Worm (Caenorhabditis elegans) whole organism, L4 larva: ENCODE data around the gene dct-17.

Experiments
- D1046.2 ChIP-seq: fragments of 200-800 bp; sonication (Bioruptor generic); IDR thresholded peaks from 2 replicates; pipeline ENCODE4 v1.3.6; 2022; ENCODE audit warnings: missing genetic modification characterization, missing compliant biosample characterization
- F10B5.3 ChIP-seq: sonication (generic microtip); optimal IDR thresholded peaks from 2 replicates; lab custom pipeline; 2016; ENCODE audit warnings: mild to moderate bottlenecking, missing genetic modification characterization, missing compliant biosample characterization
- F44E2.7 ChIP-seq: fragments of 200-800 bp; sonication (Bioruptor generic); IDR thresholded peaks from 2 replicates; pipeline ENCODE4 v2.1.2; 2022; ENCODE audit warnings: missing genetic modification characterization, missing compliant biosample characterization
- ZK337.2 ChIP-seq: fragments of 200-800 bp; sonication (Bioruptor generic); IDR thresholded peaks from 2 replicates; pipeline ENCODE4 v1.3.6; 2022; ENCODE audit warnings: missing genetic modification reagents, missing genetic modification characterization, missing compliant biosample characterization
- aha-1 ChIP-seq: fragments of 150-350 bp; peaks from one replicate; lab custom pipeline; 2014; ENCODE audit warnings: missing biosample characterization, missing genetic modification characterization
- aly-2 ChIP-seq: sonication (generic microtip); optimal IDR thresholded peaks from 2 replicates; lab custom pipeline; 2018; ENCODE audit warnings: missing biosample characterization, missing genetic modification characterization
- ama-1 ChIP-seq: fragments of 150-350 bp; optimal IDR thresholded peaks from 2 replicates; lab custom pipeline; 2014; ENCODE audit warnings: inconsistent platforms, mixed read lengths
- arid-1 ChIP-seq: fragments of 200-800 bp; sonication (Bioruptor generic); conservative IDR thresholded peaks from 2 replicates; pipeline ENCODE4 v1.3.6; 2022; ENCODE audit warnings: missing genetic modification reagents, missing genetic modification characterization, missing compliant biosample characterization
- ceh-28 ChIP-seq: fragments of 150-350 bp; optimal IDR thresholded peaks from 2 replicates; lab custom pipeline; 2014; ENCODE audit warnings: missing biosample characterization, missing genetic modification reagents, missing genetic modification characterization
- ceh-32 ChIP-seq: sonication (generic microtip); optimal IDR thresholded peaks from 2 replicates; lab custom pipeline; 2016; ENCODE audit warnings: mild to moderate bottlenecking, missing genetic modification characterization, missing compliant biosample characterization; ENCODE audit not compliant: poor library complexity
- ceh-62 ChIP-seq: sonication (generic microtip); optimal IDR thresholded peaks from 2 replicates; lab custom pipeline; 2017; ENCODE audit warnings: missing biosample characterization, missing genetic modification characterization
- ceh-82 ChIP-seq: sonication (generic microtip); optimal IDR thresholded peaks from 2 replicates; lab custom pipeline; 2017; ENCODE audit warnings: missing biosample characterization, missing genetic modification characterization
- daf-12 ChIP-seq: fragments of 150-350 bp; optimal IDR thresholded peaks from 2 replicates; lab custom pipeline; 2014; ENCODE audit warnings: missing biosample characterization, missing genetic modification reagents, missing genetic modification characterization
- daf-16 ChIP-seq, 3 experiments: sonication (generic microtip); optimal IDR thresholded peaks; 2 replicates each; lab custom pipeline; 2016 to 2017; ENCODE audit warnings: missing genetic modification characterization in 3 of 3, missing genetic modification reagents in 3 of 3, mild to moderate bottlenecking in 2 of 3, missing compliant biosample characterization in 2 of 3, missing biosample characterization in 1 of 3, moderate library complexity in 1 of 3
- daf-8 ChIP-seq: fragments of 200-800 bp; sonication (Bioruptor generic); IDR thresholded peaks from 2 replicates; pipeline ENCODE4 v1.3.6; 2022; ENCODE audit warnings: missing genetic modification characterization, missing compliant biosample characterization
- dmd-6 ChIP-seq: fragments of 200-800 bp; sonication (Bioruptor generic); IDR thresholded peaks from 2 replicates; pipeline ENCODE4 v1.3.6; 2022; ENCODE audit warnings: missing genetic modification reagents, missing genetic modification characterization, missing compliant biosample characterization
- dmd-9 ChIP-seq: fragments of 200-800 bp; sonication (Bioruptor generic); IDR thresholded peaks from 2 replicates; pipeline ENCODE4 v1.3.6; 2022; ENCODE audit warnings: missing genetic modification reagents, missing genetic modification characterization, missing compliant biosample characterization
- dve-1 ChIP-seq: sonication (generic microtip); optimal IDR thresholded peaks from 2 replicates; lab custom pipeline; 2017; ENCODE audit warnings: antibody characterized with exemption, mild to moderate bottlenecking, missing genetic modification characterization, missing compliant biosample characterization; ENCODE audit not compliant: insufficient read depth
- egl-27 ChIP-seq: sonication (generic microtip); optimal IDR thresholded peaks from 3 replicates; lab custom pipeline; 2017; ENCODE audit warnings: missing biosample characterization, missing genetic modification reagents, missing genetic modification characterization
- hlh-11 ChIP-seq: fragments of 200-800 bp; sonication (Bioruptor generic); optimal IDR thresholded peaks from 2 replicates; lab custom pipeline; 2018; ENCODE audit warnings: mild to moderate bottlenecking, missing genetic modification characterization, missing compliant biosample characterization
- lim-7 ChIP-seq: fragments of 200-800 bp; sonication (Bioruptor generic); IDR thresholded peaks from 2 replicates; pipeline ENCODE4 v1.3.6; 2022; ENCODE audit warnings: missing genetic modification characterization, missing compliant biosample characterization
- lin-15B ChIP-seq: fragments of 150-350 bp; sonication (generic microtip); optimal IDR thresholded peaks from 3 replicates; lab custom pipeline; 2014; ENCODE audit warnings: missing biosample characterization, missing genetic modification characterization
- lin-29 ChIP-seq: fragments of 200-800 bp; sonication (Bioruptor generic); IDR thresholded peaks from 2 replicates; pipeline ENCODE4 v1.3.6; 2022; ENCODE audit warnings: missing genetic modification reagents, missing genetic modification characterization, missing compliant biosample characterization
- madf-5 ChIP-seq, 2 experiments: fragments of 200-800 bp; sonication (Bioruptor generic); IDR thresholded peaks; 2 replicates each; pipeline ENCODE4 v1.3.6; 2022; ENCODE audit warnings: missing compliant biosample characterization in 2 of 2, missing genetic modification characterization in 2 of 2
- madf-9 ChIP-seq: fragments of 200-800 bp; sonication (Bioruptor generic); conservative IDR thresholded peaks from 2 replicates; pipeline ENCODE4 v1.3.6; 2022; ENCODE audit warnings: missing genetic modification reagents, missing genetic modification characterization, missing compliant biosample characterization
- mep-1 ChIP-seq: fragments of 150-350 bp; sonication (generic microtip); optimal IDR thresholded peaks from 3 replicates; lab custom pipeline; 2014; ENCODE audit warnings: missing biosample characterization, missing genetic modification characterization
- mxl-3 ChIP-seq: fragments of 200-800 bp; sonication (Bioruptor generic); optimal IDR thresholded peaks from 2 replicates; lab custom pipeline; 2018; ENCODE audit warnings: mild to moderate bottlenecking, missing genetic modification characterization, missing compliant biosample characterization
- nhr-102 ChIP-seq: sonication (generic microtip); optimal IDR thresholded peaks from 2 replicates; lab custom pipeline; 2016; ENCODE audit warnings: mild to moderate bottlenecking, missing genetic modification characterization, moderate library complexity, missing compliant biosample characterization
- nhr-11 ChIP-seq: fragments of 150-350 bp; optimal IDR thresholded peaks from 2 replicates; lab custom pipeline; 2014; ENCODE audit warnings: missing biosample characterization, missing genetic modification characterization
- nhr-237 ChIP-seq: sonication (generic microtip); optimal IDR thresholded peaks from 2 replicates; lab custom pipeline; 2017; ENCODE audit warnings: missing biosample characterization, missing genetic modification characterization
- nhr-28 ChIP-seq: fragments of 150-350 bp; optimal IDR thresholded peaks from 2 replicates; lab custom pipeline; 2014; ENCODE audit warnings: missing biosample characterization, missing genetic modification characterization
- nhr-41 ChIP-seq: fragments of 200-800 bp; sonication (Bioruptor generic); IDR thresholded peaks from 2 replicates; pipeline ENCODE4 v1.3.6; 2022; ENCODE audit warnings: missing genetic modification reagents, missing genetic modification characterization, missing compliant biosample characterization
- nhr-48 ChIP-seq: sonication (generic microtip); optimal IDR thresholded peaks from 2 replicates; lab custom pipeline; 2016; ENCODE audit warnings: mild to moderate bottlenecking, missing genetic modification characterization, missing compliant biosample characterization
- nhr-6 ChIP-seq: fragments of 150-350 bp; optimal IDR thresholded peaks from 2 replicates; lab custom pipeline; 2014; ENCODE audit warnings: missing biosample characterization, missing genetic modification characterization
- nhr-77 ChIP-seq: fragments of 150-350 bp; optimal IDR thresholded peaks from 2 replicates; lab custom pipeline; 2014; ENCODE audit warnings: missing biosample characterization, missing genetic modification characterization
- php-3 ChIP-seq: fragments of 200-800 bp; sonication (Bioruptor generic); IDR thresholded peaks from 2 replicates; pipeline ENCODE4 v1.3.6; 2022; ENCODE audit warnings: missing genetic modification reagents, missing genetic modification characterization, missing compliant biosample characterization
- pqm-1 ChIP-seq: sonication (generic microtip); optimal IDR thresholded peaks from 2 replicates; lab custom pipeline; 2017; ENCODE audit warnings: missing biosample characterization, missing genetic modification characterization
- sdz-12 ChIP-seq: fragments of 200-800 bp; sonication (Bioruptor generic); optimal IDR thresholded peaks from 2 replicates; lab custom pipeline; 2018; ENCODE audit warnings: mild to moderate bottlenecking, missing genetic modification characterization, missing compliant biosample characterization
- skn-1 ChIP-seq: fragments of 150-350 bp; optimal IDR thresholded peaks from 2 replicates; lab custom pipeline; 2014; ENCODE audit warnings: missing biosample characterization, missing genetic modification characterization
- snpc-1.2 ChIP-seq: fragments of 200-800 bp; sonication (Bioruptor generic); IDR thresholded peaks from 2 replicates; pipeline ENCODE4 v1.3.6; 2022; ENCODE audit warnings: missing genetic modification reagents, missing genetic modification characterization, missing compliant biosample characterization
- spr-1 ChIP-seq: sonication (generic microtip); optimal IDR thresholded peaks from 2 replicates; lab custom pipeline; 2016; ENCODE audit warnings: mild to moderate bottlenecking, missing genetic modification characterization, missing compliant biosample characterization
- spr-3 ChIP-seq: fragments of 200-800 bp; sonication (Bioruptor generic); optimal IDR thresholded peaks from 2 replicates; lab custom pipeline; 2018; ENCODE audit warnings: mild to moderate bottlenecking, missing genetic modification characterization, missing compliant biosample characterization
- unc-39 ChIP-seq: sonication (generic microtip); optimal IDR thresholded peaks from 2 replicates; lab custom pipeline; 2017; ENCODE audit warnings: missing biosample characterization, missing genetic modification characterization
- unc-62 ChIP-seq, 3 experiments: fragments of 150-350 bp in 1 of 3; sonication (generic microtip); optimal IDR thresholded peaks in 2 of 3; peaks in 1 of 3; 1 replicate in 1 of 3; 2 replicates in 2 of 3; lab custom pipeline; 2014 to 2017; ENCODE audit warnings: missing biosample characterization in 3 of 3, missing genetic modification characterization in 3 of 3, missing genetic modification reagents in 3 of 3, missing genotype in 1 of 3
- vab-7 ChIP-seq: fragments of 200-800 bp; sonication (Bioruptor generic); IDR thresholded peaks from 2 replicates; pipeline ENCODE4 v1.3.6; 2022; ENCODE audit warnings: missing genetic modification reagents, missing genetic modification characterization, missing compliant biosample characterization
- zfp-2 ChIP-seq: sonication (generic microtip); optimal IDR thresholded peaks from 2 replicates; lab custom pipeline; 2016; ENCODE audit warnings: mild to moderate bottlenecking, missing genetic modification characterization, missing compliant biosample characterization
- zfp-3 ChIP-seq: fragments of 200-800 bp; sonication (Bioruptor generic); conservative IDR thresholded peaks from 2 replicates; pipeline ENCODE4 v1.3.6; 2022; ENCODE audit warnings: missing genetic modification reagents, missing genetic modification characterization, missing compliant biosample characterization
- zip-11 ChIP-seq: fragments of 200-800 bp; sonication (Bioruptor generic); IDR thresholded peaks from 2 replicates; pipeline ENCODE4 v1.3.6; 2022; ENCODE audit warnings: missing genetic modification characterization, missing compliant biosample characterization
- zip-2 ChIP-seq: fragments of 150-350 bp; optimal IDR thresholded peaks from 2 replicates; lab custom pipeline; 2014; ENCODE audit warnings: missing biosample characterization, missing genetic modification characterization

dct-17 gene

ce11 chrV:13748658-13749057 lies 18.1 kb upstream of the dct-17 start, which contains the start of gene F35E12.10:
Gene F35E12.10, minus strand, starts transcription at chrV:13748758.
- TF ChIP-seq aha-1 (tag; lab: Kevin White, UChicago) (peak; percentile 69), ceh-32 (tag; lab: Kevin White, UChicago) (no peak), F44E2.7 (GFP tag; lab: Robert Waterston, UW) (no peak), nhr-28 (tag; lab: Kevin White, UChicago) (no peak), unc-62 (GFP tag; optimal IDR thresholded peaks at IDR 0.05 in 1 of 2; lab: Kevin White, UChicago) (peak in 1 of 2 experiments; percentile 37), unc-62 (tag; optimal IDR thresholded peaks at IDR 0.05; lab: Kevin White, UChicago) (no peak), lin-29 (no peak), lin-15B (tag; lab: Kevin White, UChicago) (no peak), snpc-1.2 (no peak), aly-2 (tag; lab: Kevin White, UChicago) (no peak), zip-2 (tag; lab: Kevin White, UChicago) (no peak)

DNA sequence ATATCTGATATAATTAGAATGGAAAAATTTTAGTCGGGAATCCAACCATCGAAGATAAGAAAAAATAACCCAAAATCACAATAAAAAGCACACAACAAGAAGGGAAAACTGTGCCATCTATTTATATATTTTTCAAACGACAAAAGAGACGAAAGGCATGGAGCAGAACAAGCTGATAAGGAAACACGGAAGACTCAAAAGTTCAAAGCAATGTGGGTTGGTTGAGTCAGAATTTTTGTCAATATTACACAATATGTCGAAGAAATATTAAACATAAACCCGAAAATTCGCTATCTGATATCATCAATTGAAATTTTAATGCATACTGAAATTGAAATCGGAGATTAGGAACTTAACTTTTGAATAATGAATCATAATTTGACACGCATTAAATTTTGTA lies 14.3 kb upstream of the dct-17 start, which contains the start of gene F35E12.9:
Gene F35E12.9, minus strand, starts transcription at position 227 of the 400 bp plus-strand sequence.
- no peak for TF ChIP-seq daf-8 (GFP tag; lab: Robert Waterston, UW)
- no peak for TF ChIP-seq nhr-237 (tag; lab: Kevin White, UChicago)
- no peak for TF ChIP-seq daf-12 (tag; lab: Kevin White, UChicago)
- TF ChIP-seq nhr-11 (tag; lab: Kevin White, UChicago): no peak
- peak; percentile 24 for TF ChIP-seq nhr-102 (tag; lab: Kevin White, UChicago)
- no peak for TF ChIP-seq ceh-82
- no peak for TF ChIP-seq ama-1 (lab: Kevin White, UChicago)
- no peak for TF ChIP-seq vab-7
- TF ChIP-seq mxl-3 (GFP tag; lab: Kevin White, UChicago): no peak
- no peak for TF ChIP-seq ceh-62 (tag; lab: Kevin White, UChicago)
- peak; percentile 81 for TF ChIP-seq dmd-6 (GFP tag; lab: Robert Waterston, UW)
- no peak for TF ChIP-seq spr-1 (tag; lab: Kevin White, UChicago)
- TF ChIP-seq zip-2 (tag; lab: Kevin White, UChicago): peak; percentile 16
- peak; percentile 33 for TF ChIP-seq nhr-48
- TF ChIP-seq daf-16 (GFP tag; optimal IDR thresholded peaks at IDR 0.05; lab: Kevin White, UChicago): no peak
- peak; percentile 85 for TF ChIP-seq daf-16 (tag; optimal IDR thresholded peaks at IDR 0.05; lab: Kevin White, UChicago)
- TF ChIP-seq nhr-28 (tag; lab: Kevin White, UChicago): peak; percentile 83
- TF ChIP-seq egl-27 (tag; lab: Kevin White, UChicago): no peak
- no peak for TF ChIP-seq spr-3 (GFP tag; lab: Kevin White, UChicago)
- TF ChIP-seq hlh-11 (tag; lab: Kevin White, UChicago): peak; percentile 59
- no peak for TF ChIP-seq ceh-28 (tag; lab: Kevin White, UChicago)
- peak; percentile 78 for TF ChIP-seq php-3
- no peak for TF ChIP-seq nhr-41
- TF ChIP-seq zfp-2 (tag; lab: Kevin White, UChicago): no peak
- no peak for TF ChIP-seq zfp-3 (GFP tag; lab: Robert Waterston, UW)
- peak; percentile 98 for TF ChIP-seq pqm-1 (tag; lab: Kevin White, UChicago)
- peak; percentile 45 for TF ChIP-seq nhr-6 (tag; lab: Kevin White, UChicago)
- TF ChIP-seq dve-1 (tag; lab: Kevin White, UChicago): peak; percentile 87
- TF ChIP-seq unc-39 (tag; lab: Kevin White, UChicago): no peak
- no peak for TF ChIP-seq F10B5.3 (tag; lab: Kevin White, UChicago)
- no peak for TF ChIP-seq dmd-9
- no peak for TF ChIP-seq ZK337.2 (GFP tag; lab: Robert Waterston, UW)
- TF ChIP-seq madf-5 (GFP tag; IDR thresholded peaks at IDR 0.05; lab: Robert Waterston, UW): no peak
- no peak for TF ChIP-seq skn-1 (tag; lab: Kevin White, UChicago)
- no peak for TF ChIP-seq ceh-32 (tag; lab: Kevin White, UChicago)
- no peak for TF ChIP-seq sdz-12
- TF ChIP-seq madf-9 (GFP tag; lab: Robert Waterston, UW): no peak
- TF ChIP-seq mep-1 (tag; lab: Kevin White, UChicago): peak; percentile 23
- TF ChIP-seq lim-7 (GFP tag; lab: Robert Waterston, UW): no peak
- no peak for TF ChIP-seq D1046.2 (GFP tag; lab: Robert Waterston, UW)
- peak; percentile 35 for TF ChIP-seq nhr-77 (tag; lab: Kevin White, UChicago)
- no peak for TF ChIP-seq zip-11 (GFP tag; lab: Robert Waterston, UW)
- no peak for TF ChIP-seq arid-1 (GFP tag; lab: Robert Waterston, UW)
- TF ChIP-seq aha-1 (tag; lab: Kevin White, UChicago): peak; percentile 85
